Fruit fly (Drosophila melanogaster) whole organism, prepupa: ENCODE measurements around the gene CG17819.

Source experiments
- Blimp-1 ChIP-seq: fragments of 200-800 bp; sonication (Bioruptor generic); optimal IDR thresholded peaks from 3 replicates; lab custom pipeline; 2017; ENCODE audit warnings: missing biosample characterization, missing genetic modification characterization, mild to moderate bottlenecking, moderate library complexity, missing genetic modification reagents
- CG10631 ChIP-seq: fragments of 200-800 bp; sonication (Bioruptor generic); optimal IDR thresholded peaks from 2 replicates; lab custom pipeline; 2016; ENCODE audit warnings: missing biosample characterization, missing genetic modification characterization
- CG11294 ChIP-seq: fragments of 200-800 bp; sonication (Bioruptor generic); IDR thresholded peaks from 2 replicates; pipeline ENCODE4 v1.3.6; 2022; ENCODE audit warnings: missing biosample characterization, missing genetic modification characterization
- CG11902 ChIP-seq: fragments of 200-800 bp; sonication (Bioruptor generic); optimal IDR thresholded peaks from 3 replicates; lab custom pipeline; 2016; ENCODE audit warnings: missing biosample characterization, missing genetic modification characterization
- CG15336 ChIP-seq: fragments of 200-800 bp; sonication (Bioruptor generic); IDR thresholded peaks from 2 replicates; pipeline ENCODE4 v1.3.6; 2022; ENCODE audit warnings: missing biosample characterization, missing genetic modification characterization
- CG1621 ChIP-seq: fragments of 200-800 bp; sonication (Bioruptor generic); optimal IDR thresholded peaks from 3 replicates; lab custom pipeline; 2018; ENCODE audit warnings: missing biosample characterization, mild to moderate bottlenecking, missing genetic modification characterization
- CG16779 ChIP-seq: fragments of 200-800 bp; sonication (Bioruptor generic); optimal IDR thresholded peaks from 3 replicates; lab custom pipeline; 2017; ENCODE audit warnings: missing biosample characterization, mild to moderate bottlenecking, missing genetic modification characterization
- CG3032 ChIP-seq: fragments of 200-800 bp; optimal IDR thresholded peaks from 2 replicates; lab custom pipeline; 2019; ENCODE audit warnings: missing biosample characterization, mild to moderate bottlenecking, missing genetic modification characterization, moderate library complexity
- CG31627 ChIP-seq: fragments of 200-800 bp; sonication (Bioruptor generic); optimal IDR thresholded peaks from 3 replicates; lab custom pipeline; 2016; ENCODE audit warnings: missing biosample characterization, missing genetic modification characterization
- CG32006 ChIP-seq: fragments of 200-800 bp; sonication (Bioruptor generic); optimal IDR thresholded peaks from 3 replicates; lab custom pipeline; 2017; ENCODE audit warnings: missing biosample characterization, mild to moderate bottlenecking, missing genetic modification characterization
- CG34406 ChIP-seq: fragments of 200-800 bp; sonication (Bioruptor generic); optimal IDR thresholded peaks from 3 replicates; lab custom pipeline; 2016; ENCODE audit warnings: missing biosample characterization, missing genetic modification characterization
- CG3919 ChIP-seq: fragments of 200-800 bp; sonication (Bioruptor generic); optimal IDR thresholded peaks from 3 replicates; lab custom pipeline; 2016; ENCODE audit warnings: missing biosample characterization, missing genetic modification characterization
- CG4318 ChIP-seq: fragments of 200-800 bp; sonication (Bioruptor generic); optimal IDR thresholded peaks from 3 replicates; lab custom pipeline; 2017; ENCODE audit warnings: missing biosample characterization, mild to moderate bottlenecking, missing genetic modification characterization
- CG6163 ChIP-seq: fragments of 200-800 bp; sonication (Bioruptor generic); IDR thresholded peaks from 3 replicates; pipeline ENCODE4 v1.3.6; 2022; ENCODE audit warnings: missing biosample characterization, missing genetic modification characterization
- CG6276 ChIP-seq: fragments of 200-800 bp; sonication (Bioruptor generic); optimal IDR thresholded peaks from 2 replicates; lab custom pipeline; 2017; ENCODE audit warnings: missing biosample characterization, mild to moderate bottlenecking, missing genetic modification characterization
- CG6792 ChIP-seq: fragments of 200-800 bp; sonication (Bioruptor generic); optimal IDR thresholded peaks from 3 replicates; lab custom pipeline; 2016; ENCODE audit warnings: missing biosample characterization, missing genetic modification characterization
- CG6808 ChIP-seq: fragments of 200-800 bp; sonication (Bioruptor generic); optimal IDR thresholded peaks from 3 replicates; lab custom pipeline; 2017; ENCODE audit warnings: missing biosample characterization, missing genetic modification characterization, mild to moderate bottlenecking, moderate library complexity, missing genetic modification reagents
- CG6854 ChIP-seq: fragments of 200-800 bp; sonication (Bioruptor generic); optimal IDR thresholded peaks from 2 replicates; lab custom pipeline; 2017; ENCODE audit warnings: missing biosample characterization, mild to moderate bottlenecking, missing genetic modification characterization
- CG7368 ChIP-seq: fragments of 200-800 bp; sonication (Bioruptor generic); optimal IDR thresholded peaks from 3 replicates; lab custom pipeline; 2016; ENCODE audit warnings: missing biosample characterization, missing genetic modification characterization
- CG8119 ChIP-seq: fragments of 200-800 bp; sonication (Bioruptor generic); IDR thresholded peaks from 3 replicates; pipeline ENCODE4 v1.3.6; 2022; ENCODE audit warnings: missing biosample characterization, missing genetic modification characterization
- CG8319 ChIP-seq: fragments of 200-800 bp; sonication (Bioruptor generic); optimal IDR thresholded peaks from 3 replicates; lab custom pipeline; 2016; ENCODE audit warnings: missing biosample characterization, missing genetic modification characterization
- CG8632 ChIP-seq: fragments of 200-800 bp; sonication (Bioruptor generic); optimal IDR thresholded peaks from 3 replicates; lab custom pipeline; 2016; ENCODE audit warnings: missing biosample characterization, missing genetic modification characterization
- Eip75B ChIP-seq: fragments of 200-800 bp; sonication (Bioruptor generic); optimal IDR thresholded peaks from 3 replicates; lab custom pipeline; 2016; ENCODE audit warnings: missing biosample characterization, missing genetic modification characterization
- Eip78C ChIP-seq: fragments of 200-800 bp; sonication (Bioruptor generic); peaks from one replicate; lab custom pipeline; 2016; ENCODE audit warnings: missing biosample characterization, missing genetic modification characterization
- Eip93F ChIP-seq: fragments of 200-800 bp; sonication (Bioruptor generic); optimal IDR thresholded peaks from 2 replicates; lab custom pipeline; 2016; ENCODE audit warnings: missing biosample characterization, mild to moderate bottlenecking, missing genetic modification characterization
- Ets21C ChIP-seq: fragments of 200-800 bp; sonication (Bioruptor generic); optimal IDR thresholded peaks from 3 replicates; lab custom pipeline; 2016; ENCODE audit warnings: missing biosample characterization, missing genetic modification characterization
- Ets96B ChIP-seq: fragments of 200-800 bp; optimal IDR thresholded peaks from 2 replicates; lab custom pipeline; 2019; ENCODE audit warnings: missing biosample characterization, mild to moderate bottlenecking, missing genetic modification characterization, moderate library complexity
- Hr38 ChIP-seq: sonication (Bioruptor generic); optimal IDR thresholded peaks from 2 replicates; lab custom pipeline; 2016; ENCODE audit warnings: missing biosample characterization, missing genetic modification characterization
- Hr4 ChIP-seq: fragments of 200-800 bp; sonication (Bioruptor generic); optimal IDR thresholded peaks from 3 replicates; lab custom pipeline; 2016; ENCODE audit warnings: missing biosample characterization, missing genetic modification characterization
- Lpt ChIP-seq: fragments of 200-800 bp; sonication (Bioruptor generic); optimal IDR thresholded peaks from 3 replicates; lab custom pipeline; 2016; ENCODE audit warnings: missing biosample characterization, missing genetic modification characterization
- OdsH ChIP-seq: fragments of 200-800 bp; sonication (Bioruptor generic); optimal IDR thresholded peaks from 3 replicates; lab custom pipeline; 2016; ENCODE audit warnings: missing biosample characterization, missing genetic modification characterization
- Sox102F ChIP-seq: fragments of 200-800 bp; sonication (Bioruptor generic); optimal IDR thresholded peaks from 2 replicates; lab custom pipeline; 2016; ENCODE audit warnings: missing biosample characterization, mild to moderate bottlenecking, missing genetic modification characterization
- Sox14 ChIP-seq: fragments of 200-800 bp; sonication (Bioruptor generic); optimal IDR thresholded peaks from 3 replicates; lab custom pipeline; 2016; ENCODE audit warnings: missing biosample characterization, missing genetic modification characterization
- Sox15 ChIP-seq: fragments of 200-800 bp; sonication (Bioruptor generic); optimal IDR thresholded peaks from 3 replicates; lab custom pipeline; 2016; ENCODE audit warnings: missing biosample characterization, missing genetic modification characterization
- achi ChIP-seq: fragments of 200-800 bp; sonication (Bioruptor generic); optimal IDR thresholded peaks from 3 replicates; lab custom pipeline; 2016; ENCODE audit warnings: missing biosample characterization, missing genetic modification characterization
- cyc ChIP-seq: fragments of 200-800 bp; sonication (Bioruptor generic); optimal IDR thresholded peaks from 3 replicates; lab custom pipeline; 2016; ENCODE audit warnings: missing biosample characterization, missing genetic modification characterization
- dac ChIP-seq: fragments of 200-800 bp; sonication (Bioruptor generic); optimal IDR thresholded peaks from 2 replicates; lab custom pipeline; 2017; ENCODE audit warnings: missing biosample characterization, mild to moderate bottlenecking, missing genetic modification characterization
- esn ChIP-seq: fragments of 200-800 bp; sonication (Bioruptor generic); optimal IDR thresholded peaks from 2 replicates; lab custom pipeline; 2016; ENCODE audit warnings: missing biosample characterization, mild to moderate bottlenecking, missing genetic modification characterization, moderate library complexity
- fd59A ChIP-seq: fragments of 200-800 bp; sonication (Bioruptor generic); optimal IDR thresholded peaks from 2 replicates; lab custom pipeline; 2017; ENCODE audit warnings: missing biosample characterization, mild to moderate bottlenecking, missing genetic modification characterization, missing genetic modification reagents
- fd85E ChIP-seq: fragments of 200-800 bp; sonication (Bioruptor generic); optimal IDR thresholded peaks from 3 replicates; lab custom pipeline; 2016; ENCODE audit warnings: missing biosample characterization, missing genetic modification characterization
- fkh ChIP-seq: fragments of 200-800 bp; sonication (Bioruptor generic); optimal IDR thresholded peaks from 3 replicates; lab custom pipeline; 2017; ENCODE audit warnings: missing biosample characterization, mild to moderate bottlenecking, missing genetic modification characterization, moderate library complexity
- lz ChIP-seq: fragments of 200-800 bp; sonication (Bioruptor generic); optimal IDR thresholded peaks from 3 replicates; lab custom pipeline; 2016; ENCODE audit warnings: missing biosample characterization, missing genetic modification characterization
- net ChIP-seq: fragments of 200-800 bp; sonication (Bioruptor generic); optimal IDR thresholded peaks from 3 replicates; lab custom pipeline; 2016; ENCODE audit warnings: missing biosample characterization, missing genetic modification characterization
- pdm3 ChIP-seq: fragments of 200-800 bp; sonication (Bioruptor generic); optimal IDR thresholded peaks from 3 replicates; lab custom pipeline; 2016; ENCODE audit warnings: missing biosample characterization, missing genetic modification characterization
- svp ChIP-seq: fragments of 200-800 bp; sonication (Bioruptor generic); peaks from one replicate; lab custom pipeline; 2016; ENCODE audit warnings: missing biosample characterization, missing genetic modification characterization
- topi ChIP-seq: fragments of 200-800 bp; sonication (Bioruptor generic); optimal IDR thresholded peaks from 3 replicates; lab custom pipeline; 2016; ENCODE audit warnings: missing biosample characterization, missing genetic modification characterization
- vri ChIP-seq: fragments of 200-800 bp; sonication (Bioruptor generic); optimal IDR thresholded peaks from 3 replicates; lab custom pipeline; 2016; ENCODE audit warnings: missing biosample characterization, mild to moderate bottlenecking, missing genetic modification characterization

Gene CG17819

DNA sequence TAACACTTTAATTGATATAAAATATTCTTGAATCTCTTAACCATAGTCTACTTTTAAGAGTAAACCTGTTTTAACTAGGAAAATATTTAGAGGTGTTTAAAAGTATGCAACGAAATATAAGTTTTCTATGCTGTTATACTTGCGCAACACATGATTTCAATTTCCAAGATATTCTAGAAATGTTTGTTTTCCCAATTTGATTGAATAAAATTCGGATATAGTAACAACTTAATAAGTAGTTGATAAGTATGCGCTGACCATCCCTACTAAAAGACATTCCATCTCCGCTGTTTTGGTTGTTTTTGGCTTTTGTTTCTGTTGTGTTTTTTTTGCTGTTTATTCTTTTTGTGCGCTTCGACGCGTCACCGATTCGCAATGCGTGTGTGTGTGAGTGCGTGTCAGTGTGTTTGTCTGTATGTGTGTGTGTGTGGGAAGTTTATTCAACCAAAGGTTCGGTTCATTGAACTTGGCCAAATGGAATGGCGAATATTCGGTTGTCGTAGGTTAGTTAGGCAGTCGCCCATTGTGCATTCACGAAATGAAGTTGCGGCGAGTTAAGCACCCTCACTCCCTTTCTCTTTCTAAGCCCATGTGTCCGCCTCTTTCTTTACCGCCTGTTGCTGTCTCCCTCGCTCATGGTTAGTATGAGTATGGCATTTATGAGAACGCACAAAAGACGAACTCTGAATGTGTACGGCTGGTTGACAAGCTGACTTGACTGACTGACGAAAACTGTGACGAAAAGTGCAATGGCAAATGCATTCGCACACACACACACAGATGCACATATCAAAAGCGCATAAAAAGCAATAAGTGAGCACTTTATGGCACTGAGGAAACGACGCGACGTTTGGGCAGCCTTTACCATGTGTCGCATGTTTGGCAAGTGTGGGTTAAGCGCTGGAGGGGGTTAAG lies 10.9 kb upstream of the CG17819 start (continued):
- TF ChIP-seq svp = peak; percentile 74
- peak; percentile 78 for TF ChIP-seq CG6854 (GFP tag; lab: Kevin White, UChicago)
- peak; percentile 24 for TF ChIP-seq CG3032 (tag; lab: Kevin White, UChicago)
- TF ChIP-seq vri = peak; percentile 15
- TF ChIP-seq CG34406 (GFP tag; lab: Kevin White, UChicago) = peak; percentile 21
- no peak for TF ChIP-seq fd59A
- peak; percentile 1 for TF ChIP-seq Eip93F
- no peak for TF ChIP-seq Sox15
- peak; percentile 55 for TF ChIP-seq CG6808 (GFP tag; lab: Kevin White, UChicago)
- no peak for TF ChIP-seq CG8119 (GFP tag; lab: Robert Waterston, UW)
- TF ChIP-seq pdm3 (GFP tag; lab: Kevin White, UChicago) = peak; percentile 44
- no peak for TF ChIP-seq Eip75B
- TF ChIP-seq Ets96B (tag; lab: Kevin White, UChicago) = peak; percentile 2
- TF ChIP-seq Eip78C = peak; percentile 68
- TF ChIP-seq Lpt (GFP tag; lab: Kevin White, UChicago) = peak; percentile 4
- no peak for TF ChIP-seq CG6792
- no peak for TF ChIP-seq Sox102F
- TF ChIP-seq CG8319 (GFP tag; lab: Kevin White, UChicago) = peak; percentile 33
- peak; percentile 36 for TF ChIP-seq CG6276
- peak; percentile 38 for TF ChIP-seq cyc (GFP tag; lab: Kevin White, UChicago)
- TF ChIP-seq fd85E (GFP tag; lab: Kevin White, UChicago) = no peak
- TF ChIP-seq CG32006 (GFP tag; lab: Kevin White, UChicago) = peak; percentile 43
- TF ChIP-seq CG15336 (GFP tag; lab: Robert Waterston, UW) = no peak
- peak; percentile 56; the same call in 2 of the 3 replicates for TF ChIP-seq CG6163
- no peak for TF ChIP-seq CG1621 (tag; lab: Kevin White, UChicago)
- TF ChIP-seq CG31627 (GFP tag; lab: Kevin White, UChicago) = peak; percentile 12
- TF ChIP-seq lz (GFP tag; lab: Kevin White, UChicago) = peak; percentile 54
- no peak for TF ChIP-seq net (GFP tag; lab: Kevin White, UChicago)

- TF ChIP-seq Hr38 (no peak), Eip75B (peak; percentile 47), fd59A (peak; percentile 73), Sox15 (peak; percentile 15), CG8632 (GFP tag; lab: Kevin White, UChicago) (peak; percentile 58), Ets21C (GFP tag; lab: Kevin White, UChicago) (no peak), net (GFP tag; lab: Kevin White, UChicago) (peak; percentile 76), CG32006 (GFP tag; lab: Kevin White, UChicago) (peak; percentile 96), OdsH (GFP tag; lab: Kevin White, UChicago) (peak; percentile 80), fkh (GFP tag; lab: Kevin White, UChicago) (no peak), CG11902 (GFP tag; lab: Kevin White, UChicago) (no peak), CG4318 (GFP tag; lab: Kevin White, UChicago) (peak; percentile 89), CG3919 (peak; percentile 81), CG7368 (GFP tag; lab: Kevin White, UChicago) (peak; percentile 12), CG10631 (GFP tag; lab: Kevin White, UChicago) (peak; percentile 88), topi (GFP tag; lab: Kevin White, UChicago) (peak; percentile 12), CG16779 (tag; lab: Kevin White, UChicago) (peak; percentile 70), achi (peak; percentile 84), Sox14 (GFP tag; lab: Kevin White, UChicago) (peak; percentile 57), pdm3 (GFP tag; lab: Kevin White, UChicago) (peak; percentile 69), Blimp-1 (no peak), CG6163 (peak; percentile 88), CG8319 (GFP tag; lab: Kevin White, UChicago) (peak; percentile 48), dac (peak; percentile 81), Ets96B (tag; lab: Kevin White, UChicago) (peak; percentile 88), Hr4 (GFP tag; lab: Kevin White, UChicago) (peak; percentile 90), CG3032 (tag; lab: Kevin White, UChicago) (peak; percentile 83), CG6792 (peak; percentile 45), esn (peak; percentile 14), cyc (GFP tag; lab: Kevin White, UChicago) (no peak), CG8119 (GFP tag; lab: Robert Waterston, UW) (peak; percentile 94), Eip78C (peak; percentile 91), CG11294 (GFP tag; lab: Robert Waterston, UW) (peak; percentile 65), vri (no peak), CG1621 (tag; lab: Kevin White, UChicago) (peak; percentile 73)
Observed at dm6 chr3R:21893929-21894328, 8.6 kb upstream of the CG17819 start.
